Worm (Caenorhabditis elegans): ENCODE measurements around the gene F28F9.3.

The F28F9.3 gene

ce11 chrIV:3860419-3860818 lies 33.7 kb downstream of the F28F9.3 start:
- TF ChIP-seq sma-9 (GFP tag; optimal IDR thresholded peaks at IDR 0.05) (no peak), sma-9 (tag; optimal IDR thresholded peaks at IDR 0.05) (no peak), dmd-4 (tag; optimal IDR thresholded peaks at IDR 0.05) (no peak), nhr-129 (tag; optimal IDR thresholded peaks at IDR 0.05) (no peak), nhr-10 (tag; optimal IDR thresholded peaks at IDR 0.05) (no peak), C34F6.9 (tag; optimal IDR thresholded peaks at IDR 0.05) (no peak), elt-1 (tag; optimal IDR thresholded peaks at IDR 0.05) (no peak), ceh-16 (tag; optimal IDR thresholded peaks at IDR 0.05) (no peak), lin-11 (tag; optimal IDR thresholded peaks at IDR 0.05) (no peak), skn-1 (tag; optimal IDR thresholded peaks at IDR 0.05) (no peak), F13H6.1 (tag; optimal IDR thresholded peaks at IDR 0.05) (no peak), nhr-12 (tag; optimal IDR thresholded peaks at IDR 0.05) (no peak), fos-1 (tag; optimal IDR thresholded peaks at IDR 0.05) (no peak), zag-1 (tag; optimal IDR thresholded peaks at IDR 0.05) (no peak), snpc-4 (tag; optimal IDR thresholded peaks at IDR 0.05) (no peak), ceh-82 (tag; optimal IDR thresholded peaks at IDR 0.05) (no peak), ztf-1 (GFP tag; conservative IDR thresholded peaks at IDR 0.05) (no peak), unc-62 (GFP tag; optimal IDR thresholded peaks at IDR 0.05) (no peak), unc-39 (tag; optimal IDR thresholded peaks at IDR 0.05) (no peak), egl-27 (tag; optimal IDR thresholded peaks at IDR 0.05) (no peak), gmeb-1 (tag; optimal IDR thresholded peaks at IDR 0.05) (no peak)

ce11 chrIV:3862948-3863347 lies 36.3 kb downstream of the F28F9.3 start:
- no peak for TF ChIP-seq Y55F3AM.14 (GFP tag; optimal IDR thresholded peaks at IDR 0.05)
- TF ChIP-seq C34F6.9 (tag; optimal IDR thresholded peaks at IDR 0.05) = no peak
- no peak for TF ChIP-seq ZK546.5 (tag; optimal IDR thresholded peaks at IDR 0.05)
- TF ChIP-seq ztf-11 (tag; optimal IDR thresholded peaks at IDR 0.05) = no peak
- TF ChIP-seq unc-55 (GFP tag; optimal IDR thresholded peaks at IDR 0.05) = no peak
- no peak for TF ChIP-seq nhr-10 (tag; optimal IDR thresholded peaks at IDR 0.05)
- TF ChIP-seq sem-4 (tag; optimal IDR thresholded peaks at IDR 0.05) = no peak
- no peak for TF ChIP-seq nhr-129 (tag; optimal IDR thresholded peaks at IDR 0.05)

ce11 chrIV:3864944-3865343 lies 38.3 kb downstream of the F28F9.3 start, which contains the start of gene aat-8:
Gene aat-8, minus strand, starts transcription at chrIV:3865044.
- TF ChIP-seq lin-13 (GFP tag; optimal IDR thresholded peaks at IDR 0.05) (no peak), crh-2 (tag; optimal IDR thresholded peaks at IDR 0.05) (no peak), nhr-12 (tag; optimal IDR thresholded peaks at IDR 0.05) (no peak), zag-1 (tag; optimal IDR thresholded peaks at IDR 0.05) (no peak), C34F6.9 (tag; optimal IDR thresholded peaks at IDR 0.05) (no peak), nhr-23 (tag; optimal IDR thresholded peaks at IDR 0.05) (no peak), lin-39 (tag; optimal IDR thresholded peaks at IDR 0.05) (no peak), peb-1 (tag; optimal IDR thresholded peaks at IDR 0.05) (no peak), elt-1 (tag; optimal IDR thresholded peaks at IDR 0.05) (no peak), dmd-4 (tag; optimal IDR thresholded peaks at IDR 0.05) (no peak), Y55F3AM.14 (GFP tag; optimal IDR thresholded peaks at IDR 0.05) (no peak), unc-39 (tag; optimal IDR thresholded peaks at IDR 0.05) (no peak), ztf-11 (tag; optimal IDR thresholded peaks at IDR 0.05) (no peak), ama-1 (optimal IDR thresholded peaks at IDR 0.05) (no peak)

- TF ChIP-seq unc-39 (tag; optimal IDR thresholded peaks at IDR 0.05) (no peak), nhr-129 (tag; optimal IDR thresholded peaks at IDR 0.05) (peak; percentile 24), elt-1 (tag; optimal IDR thresholded peaks at IDR 0.05) (no peak), nhr-25 (tag; optimal IDR thresholded peaks at IDR 0.05) (peak; percentile 38), ztf-11 (tag; optimal IDR thresholded peaks at IDR 0.05) (no peak), fos-1 (tag; optimal IDR thresholded peaks at IDR 0.05) (peak; percentile 3)
These were observed 39.3 kb downstream of the F28F9.3 start for ce11 chrIV:3866018-3866417.

ce11 chrIV:3867252-3867651 lies 40.6 kb downstream of the F28F9.3 start, which contains the start of gene F37C4.4:
Gene F37C4.4, plus strand, starts transcription at chrIV:3867309.
- TF ChIP-seq sma-3 (GFP tag; optimal IDR thresholded peaks at IDR 0.05) (no peak), unc-62 (GFP tag; optimal IDR thresholded peaks at IDR 0.05) (no peak), ztf-4 (tag; optimal IDR thresholded peaks at IDR 0.05) (no peak), nhr-129 (tag; optimal IDR thresholded peaks at IDR 0.05) (no peak), snpc-4 (tag; optimal IDR thresholded peaks at IDR 0.05) (no peak), elt-3 (tag; optimal IDR thresholded peaks at IDR 0.05) (no peak), nhr-25 (tag; optimal IDR thresholded peaks at IDR 0.05) (no peak), peb-1 (tag; optimal IDR thresholded peaks at IDR 0.05) (no peak), ZK546.5 (tag; optimal IDR thresholded peaks at IDR 0.05) (no peak), ztf-1 (GFP tag; conservative IDR thresholded peaks at IDR 0.05) (no peak), R02D3.7 (tag; optimal IDR thresholded peaks at IDR 0.05) (no peak), nhr-21 (tag; optimal IDR thresholded peaks at IDR 0.05) (no peak), unc-39 (tag; optimal IDR thresholded peaks at IDR 0.05) (no peak), nhr-10 (tag; optimal IDR thresholded peaks at IDR 0.05) (no peak), sma-9 (GFP tag; optimal IDR thresholded peaks at IDR 0.05) (no peak), sma-9 (tag; optimal IDR thresholded peaks at IDR 0.05) (no peak), nhr-6 (tag; optimal IDR thresholded peaks at IDR 0.05) (no peak), gmeb-1 (tag; optimal IDR thresholded peaks at IDR 0.05) (no peak), lin-39 (tag; optimal IDR thresholded peaks at IDR 0.05) (no peak)
